Worm (Caenorhabditis elegans): ENCODE measurements around the gene srd-58.

srd-58 gene

DNA sequence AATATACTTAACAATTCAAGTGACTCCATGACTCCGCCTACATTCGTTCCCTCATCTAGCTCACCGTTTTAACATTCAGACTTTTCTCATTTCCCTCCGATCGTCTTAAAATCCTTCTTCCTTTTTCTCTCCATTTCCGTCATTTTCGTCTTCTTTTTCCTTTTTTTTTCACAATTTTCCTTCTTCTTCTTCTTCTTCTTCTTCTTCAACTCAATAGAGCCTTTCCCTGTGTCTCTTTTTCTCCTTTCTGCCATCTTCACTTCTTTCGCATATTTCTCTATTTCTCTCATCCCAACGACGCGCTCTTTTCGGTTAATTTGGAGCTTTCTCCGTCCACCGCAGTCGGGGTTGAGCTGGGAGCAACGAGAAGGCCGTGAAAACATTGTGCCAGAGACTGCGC, 22.2 kb downstream of the srd-58 start:
- no peak for TF ChIP-seq skn-1 (tag; optimal IDR thresholded peaks at IDR 0.05)
- TF ChIP-seq lin-39 (tag; optimal IDR thresholded peaks at IDR 0.05), result no peak
- TF ChIP-seq nhr-77 (tag; optimal IDR thresholded peaks at IDR 0.05), result no peak
- TF ChIP-seq C34F6.9 (tag; optimal IDR thresholded peaks at IDR 0.05), result peak; percentile 64
- TF ChIP-seq unc-55 (GFP tag; optimal IDR thresholded peaks at IDR 0.05), result peak; percentile 50
- TF ChIP-seq nhr-237 (tag; optimal IDR thresholded peaks at IDR 0.05), result no peak
- no peak for TF ChIP-seq ama-1 (optimal IDR thresholded peaks at IDR 0.05)
- TF ChIP-seq mdl-1 (tag; optimal IDR thresholded peaks at IDR 0.05), result no peak
- TF ChIP-seq snpc-4 (tag; optimal IDR thresholded peaks at IDR 0.05), result no peak
- peak in 1 of 2 experiments; percentile 40 for TF ChIP-seq lsy-2 (tag; optimal IDR thresholded peaks at IDR 0.05)
- TF ChIP-seq gmeb-1 (tag; optimal IDR thresholded peaks at IDR 0.05), result no peak
- TF ChIP-seq nhr-129 (tag; optimal IDR thresholded peaks at IDR 0.05), result peak; percentile 12
- TF ChIP-seq nhr-25 (tag; optimal IDR thresholded peaks at IDR 0.05), result no peak
- peak; percentile 31 for TF ChIP-seq lin-11 (tag; optimal IDR thresholded peaks at IDR 0.05)
- no peak for TF ChIP-seq mbf-1 (tag; optimal IDR thresholded peaks at IDR 0.05)
- TF ChIP-seq blmp-1 (tag; optimal IDR thresholded peaks at IDR 0.05; ENCODE audit: insufficient read depth), result no peak
- TF ChIP-seq F13H6.1 (tag; optimal IDR thresholded peaks at IDR 0.05), result peak; percentile 18
- TF ChIP-seq crh-2 (tag; optimal IDR thresholded peaks at IDR 0.05), result peak; percentile 31
- no peak for TF ChIP-seq ztf-11 (tag; optimal IDR thresholded peaks at IDR 0.05)
- no peak for TF ChIP-seq nhr-6 (tag; optimal IDR thresholded peaks at IDR 0.05)

DNA sequence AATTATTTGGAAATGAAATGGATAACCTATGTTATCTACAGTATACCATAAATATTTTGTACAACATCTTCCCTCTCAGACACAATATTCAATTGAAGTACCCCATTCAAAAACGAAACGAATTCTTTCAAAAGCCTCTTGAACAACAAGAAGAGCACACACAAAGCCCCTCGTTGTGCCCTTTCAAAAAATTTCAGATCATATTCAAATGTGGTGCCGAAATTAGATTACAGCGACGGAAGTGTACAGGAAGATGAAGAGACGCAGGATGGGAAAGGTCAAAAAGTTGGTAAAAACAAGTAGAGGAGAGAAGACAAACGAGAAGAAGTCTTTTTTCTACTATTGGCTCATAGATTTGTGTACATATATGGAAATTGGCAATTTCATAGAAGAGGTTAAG, 28.7 kb downstream of the srd-58 start:
- TF ChIP-seq lin-39 (tag; optimal IDR thresholded peaks at IDR 0.05) (no peak), nhr-11 (tag; optimal IDR thresholded peaks at IDR 0.05) (no peak), C34F6.9 (tag; optimal IDR thresholded peaks at IDR 0.05) (peak; percentile 0), peb-1 (tag; optimal IDR thresholded peaks at IDR 0.05) (no peak)

DNA sequence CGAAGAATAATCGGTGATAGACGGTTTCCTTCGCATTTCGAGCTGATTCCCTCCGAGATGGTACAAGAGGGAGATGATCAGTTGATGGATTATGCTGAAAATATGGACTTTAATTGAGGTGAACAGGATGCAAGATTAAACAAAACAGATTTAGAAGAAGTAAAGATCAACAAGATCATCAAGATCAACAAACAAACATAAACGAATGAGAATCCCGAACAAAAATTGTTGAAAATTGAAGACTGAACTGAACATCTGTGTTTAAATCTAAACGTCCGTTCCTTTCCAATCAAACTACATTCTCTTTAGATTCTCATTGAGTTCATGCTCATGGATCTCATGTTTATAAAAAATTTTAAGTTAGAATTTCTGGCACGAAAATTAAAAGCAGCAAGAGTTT, 30.0 kb downstream of the srd-58 start, which contains the start of gene glc-4:
Gene glc-4 (minus strand): TSS at position 101 of the 400 bp plus-strand sequence.
- no peak for TF ChIP-seq fos-1 (tag; optimal IDR thresholded peaks at IDR 0.05)
- TF ChIP-seq lin-39 (tag; optimal IDR thresholded peaks at IDR 0.05), result no peak
- no peak for TF ChIP-seq F13H6.1 (tag; optimal IDR thresholded peaks at IDR 0.05)
- no peak for TF ChIP-seq gmeb-1 (tag; optimal IDR thresholded peaks at IDR 0.05)
- TF ChIP-seq lin-13 (GFP tag; optimal IDR thresholded peaks at IDR 0.05), result no peak
- no peak for TF ChIP-seq skn-1 (tag; optimal IDR thresholded peaks at IDR 0.05)
- no peak for TF ChIP-seq Y55F3AM.14 (GFP tag; optimal IDR thresholded peaks at IDR 0.05)
- no peak for TF ChIP-seq ama-1 (optimal IDR thresholded peaks at IDR 0.05)
- no peak for TF ChIP-seq lin-11 (tag; optimal IDR thresholded peaks at IDR 0.05)
- no peak for TF ChIP-seq nhr-12 (tag; optimal IDR thresholded peaks at IDR 0.05)
- no peak for TF ChIP-seq sma-3 (GFP tag; optimal IDR thresholded peaks at IDR 0.05)
- TF ChIP-seq alr-1 (tag; optimal IDR thresholded peaks at IDR 0.05), result no peak
- no peak for TF ChIP-seq snpc-4 (tag; optimal IDR thresholded peaks at IDR 0.05)
- no peak for TF ChIP-seq ztf-11 (tag; optimal IDR thresholded peaks at IDR 0.05)
- no peak for TF ChIP-seq mbf-1 (tag; optimal IDR thresholded peaks at IDR 0.05)
- no peak for TF ChIP-seq ZK546.5 (tag; optimal IDR thresholded peaks at IDR 0.05)
- no peak for TF ChIP-seq crh-2 (tag; optimal IDR thresholded peaks at IDR 0.05)

DNA sequence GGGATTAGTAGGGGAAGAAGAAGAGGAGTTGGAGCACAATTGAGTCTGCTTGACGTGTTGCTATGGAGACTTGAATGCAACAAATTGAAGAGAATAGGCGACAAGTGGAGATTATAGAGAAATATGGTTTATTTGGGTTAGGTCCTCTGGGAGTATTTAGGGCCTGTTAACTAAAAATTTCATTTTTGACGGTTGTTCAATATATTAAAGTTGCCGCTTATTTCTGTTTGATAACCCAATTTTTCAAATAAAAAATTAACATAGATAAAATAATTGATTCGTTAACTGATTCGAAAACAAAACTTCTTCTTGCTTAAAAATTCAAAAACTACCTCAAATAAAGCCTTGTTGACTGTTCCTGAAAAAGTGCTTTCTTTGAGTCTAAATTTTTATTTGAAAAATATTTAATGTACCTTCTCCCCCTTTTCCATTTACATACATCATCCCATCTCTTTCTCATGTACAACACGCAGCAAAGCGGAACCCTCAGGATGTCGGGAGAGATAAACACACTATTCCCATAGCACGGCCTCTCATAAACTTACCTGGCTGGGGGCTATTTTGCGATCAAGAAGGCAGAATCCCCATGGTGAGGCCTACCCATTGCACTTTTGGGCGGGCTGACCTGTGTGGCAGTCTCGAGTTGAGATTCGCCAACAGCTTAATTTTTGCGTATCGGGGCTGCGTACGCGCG, 33.4 kb downstream of the srd-58 start, which contains the start of gene dyf-13:
Gene dyf-13 (minus strand): TSS at position 51 of the 694 bp plus-strand sequence.
- TF ChIP-seq nhr-77 (tag; optimal IDR thresholded peaks at IDR 0.05) (no peak), crh-2 (tag; optimal IDR thresholded peaks at IDR 0.05) (no peak), snpc-4 (tag; optimal IDR thresholded peaks at IDR 0.05) (no peak), nhr-11 (tag; optimal IDR thresholded peaks at IDR 0.05) (no peak), alr-1 (tag; optimal IDR thresholded peaks at IDR 0.05) (no peak), sma-9 (GFP tag; optimal IDR thresholded peaks at IDR 0.05) (no peak), sma-9 (tag; optimal IDR thresholded peaks at IDR 0.05) (no peak), nhr-23 (tag; optimal IDR thresholded peaks at IDR 0.05) (no peak), ceh-82 (tag; optimal IDR thresholded peaks at IDR 0.05) (no peak), ztf-1 (GFP tag; conservative IDR thresholded peaks at IDR 0.05) (no peak), nhr-237 (tag; optimal IDR thresholded peaks at IDR 0.05) (no peak)

DNA sequence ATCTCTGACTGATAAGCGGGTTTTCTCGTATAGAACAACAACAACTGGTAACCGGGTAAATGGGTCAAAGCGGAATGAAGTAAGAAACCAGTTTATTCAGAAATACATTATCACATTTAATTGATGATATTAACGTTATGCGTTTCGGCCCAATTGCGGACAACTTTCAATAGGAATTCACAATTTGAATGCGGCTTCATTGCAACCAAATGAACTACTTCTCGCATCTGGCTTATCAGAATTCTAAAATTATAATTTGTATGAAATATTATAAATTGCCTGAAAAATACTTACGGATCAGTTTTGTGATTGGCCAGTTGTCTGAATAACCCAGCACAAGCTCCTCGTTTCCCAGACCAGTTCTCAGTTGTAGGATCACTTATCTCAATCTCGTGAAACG, 36.1 kb downstream of the srd-58 start, which contains the start of gene col-36:
Gene col-36 (minus strand): TSS at position 101 of the 400 bp plus-strand sequence.
- TF ChIP-seq nhr-6 (tag; optimal IDR thresholded peaks at IDR 0.05), result no peak
- TF ChIP-seq nhr-77 (tag; optimal IDR thresholded peaks at IDR 0.05), result no peak
- no peak for TF ChIP-seq nhr-25 (tag; optimal IDR thresholded peaks at IDR 0.05)
- TF ChIP-seq nhr-10 (tag; optimal IDR thresholded peaks at IDR 0.05), result no peak

Data from whole organism, L2 larva.